Worm (Caenorhabditis elegans) whole organism, late embryonic: ENCODE results near the gene rgs-5.

Source experiments
- K02D7.2 ChIP-seq: sonication (generic microtip); optimal IDR thresholded peaks from 2 replicates; lab custom pipeline; 2017; ENCODE audit warnings: mild to moderate bottlenecking, missing genetic modification characterization, missing compliant biosample characterization
- ama-1 ChIP-seq: fragments of 150-350 bp; optimal IDR thresholded peaks from 2 replicates; lab custom pipeline; 2014
- ceh-45 ChIP-seq: fragments of 200-800 bp; sonication (Bioruptor generic); IDR thresholded peaks from 2 replicates; pipeline ENCODE4 v1.3.6; 2022; ENCODE audit warnings: missing genetic modification reagents, missing genetic modification characterization, missing compliant biosample characterization
- ceh-6 ChIP-seq: fragments of 200-800 bp; sonication (Bioruptor generic); optimal IDR thresholded peaks from 2 replicates; lab custom pipeline; 2018; ENCODE audit warnings: mild to moderate bottlenecking, missing genetic modification characterization, missing compliant biosample characterization
- fkh-10 ChIP-seq: fragments of 150-350 bp; optimal IDR thresholded peaks from 2 replicates; lab custom pipeline; 2014; ENCODE audit warnings: missing biosample characterization, missing genetic modification reagents, missing genetic modification characterization
- nfya-1 ChIP-seq: sonication (generic microtip); optimal IDR thresholded peaks from 2 replicates; lab custom pipeline; 2017; ENCODE audit warnings: missing genetic modification characterization, mild to moderate bottlenecking, missing compliant biosample characterization, antibody characterized with exemption, moderate library complexity
- syd-9 ChIP-seq: sonication (generic microtip); optimal IDR thresholded peaks from 2 replicates; lab custom pipeline; 2016; ENCODE audit warnings: mild to moderate bottlenecking, missing genetic modification characterization, moderate library complexity, missing compliant biosample characterization
- unc-86 ChIP-seq: sonication (generic microtip); optimal IDR thresholded peaks from 2 replicates; lab custom pipeline; 2016; ENCODE audit warnings: missing genetic modification characterization, missing compliant biosample characterization

DNA sequence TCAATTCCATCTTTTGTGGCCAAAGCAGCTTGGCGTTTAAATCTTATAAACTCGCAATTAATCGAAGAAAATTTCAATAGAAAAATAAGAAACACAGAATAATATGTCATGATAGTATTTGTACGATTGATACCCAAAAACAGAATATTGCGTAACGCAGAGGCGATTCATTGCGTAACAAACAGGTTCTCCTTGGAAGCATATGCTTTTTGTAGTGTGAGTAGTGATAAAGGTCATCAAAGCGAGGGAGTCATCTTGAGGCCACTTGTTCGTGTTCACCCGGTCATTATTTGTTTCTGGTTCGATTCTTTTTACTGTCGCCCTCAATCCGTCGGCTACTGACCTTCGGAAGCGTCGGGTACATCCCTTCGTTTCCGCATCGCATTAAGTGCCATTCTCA, 37.4 kb upstream of the rgs-5 start, which contains the start of gene F54E7.6:
- TF ChIP-seq K02D7.2 (tag; lab: Kevin White, UChicago) (no peak), fkh-10 (no peak), nfya-1 (tag; lab: Kevin White, UChicago) (no peak), syd-9 (tag; lab: Kevin White, UChicago) (no peak), ama-1 (lab: Kevin White, UChicago) (no peak), unc-86 (no peak), ceh-6 (no peak), ceh-45 (GFP tag; lab: Robert Waterston, UW) (no peak)
